Worm (Caenorhabditis elegans) whole organism, L4 larva: ENCODE data around the gene pgp-11.

Source experiments
- F49E8.2 ChIP-seq: sonication (generic microtip); optimal IDR thresholded peaks from 2 replicates; lab custom pipeline; 2016; ENCODE audit warnings: missing compliant biosample characterization, mild to moderate bottlenecking, missing genetic modification characterization, borderline replicate concordance
- T20F7.1 ChIP-seq: fragments of 200-800 bp; sonication (Bioruptor generic); optimal IDR thresholded peaks from 2 replicates; lab custom pipeline; 2018; ENCODE audit warnings: mild to moderate bottlenecking, missing genetic modification characterization, missing compliant biosample characterization
- T26A8.4 ChIP-seq: fragments of 200-800 bp; sonication (Bioruptor generic); IDR thresholded peaks from 2 replicates; pipeline ENCODE4 v1.3.6; 2022; ENCODE audit warnings: missing genetic modification characterization, missing compliant biosample characterization
- Y105C5A.15 ChIP-seq: fragments of 200-800 bp; sonication (Bioruptor generic); IDR thresholded peaks from 2 replicates; pipeline ENCODE4 v1.3.6; 2022; ENCODE audit warnings: missing genetic modification characterization, missing compliant biosample characterization
- Y5F2A.4 ChIP-seq: fragments of 200-800 bp; sonication (Bioruptor generic); optimal IDR thresholded peaks from 2 replicates; lab custom pipeline; 2018; ENCODE audit warnings: mild to moderate bottlenecking, missing genetic modification characterization, missing compliant biosample characterization
- Y75B8A.6 ChIP-seq: fragments of 200-800 bp; sonication (Bioruptor generic); IDR thresholded peaks from 2 replicates; pipeline ENCODE4 v1.3.6; 2022; ENCODE audit warnings: missing genetic modification reagents, missing genetic modification characterization, missing compliant biosample characterization
- ZK337.2 ChIP-seq: fragments of 200-800 bp; sonication (Bioruptor generic); IDR thresholded peaks from 2 replicates; pipeline ENCODE4 v1.3.6; 2022; ENCODE audit warnings: missing genetic modification reagents, missing genetic modification characterization, missing compliant biosample characterization
- aha-1 ChIP-seq: fragments of 150-350 bp; peaks from one replicate; lab custom pipeline; 2014; ENCODE audit warnings: missing biosample characterization, missing genetic modification characterization
- attf-4 ChIP-seq: sonication (generic microtip); optimal IDR thresholded peaks from 3 replicates; lab custom pipeline; 2017; ENCODE audit warnings: missing biosample characterization, missing genetic modification characterization
- ceh-20 ChIP-seq: fragments of 200-800 bp; sonication (Bioruptor generic); IDR thresholded peaks from 2 replicates; pipeline ENCODE4 v1.3.6; 2022; ENCODE audit warnings: missing genetic modification reagents, missing genetic modification characterization, missing compliant biosample characterization
- ceh-62 ChIP-seq: sonication (generic microtip); optimal IDR thresholded peaks from 2 replicates; lab custom pipeline; 2017; ENCODE audit warnings: missing biosample characterization, missing genetic modification characterization
- ceh-82 ChIP-seq: sonication (generic microtip); optimal IDR thresholded peaks from 2 replicates; lab custom pipeline; 2017; ENCODE audit warnings: missing biosample characterization, missing genetic modification characterization
- ces-1 ChIP-seq: fragments of 150-350 bp; sonication (generic microtip); optimal IDR thresholded peaks from 4 replicates; lab custom pipeline; 2014; ENCODE audit warnings: missing biosample characterization, missing genetic modification reagents, missing genetic modification characterization
- cey-2 ChIP-seq: sonication (generic microtip); optimal IDR thresholded peaks from 3 replicates; lab custom pipeline; 2017; ENCODE audit warnings: missing genetic modification characterization, mild to moderate bottlenecking, missing compliant biosample characterization, antibody characterized with exemption, borderline replicate concordance; ENCODE audit not compliant: insufficient read depth
- daf-19 ChIP-seq: fragments of 200-800 bp; sonication (Bioruptor generic); conservative IDR thresholded peaks from 2 replicates; pipeline ENCODE4 v1.3.6; 2022; ENCODE audit warnings: missing genetic modification characterization, missing compliant biosample characterization
- daf-8 ChIP-seq: fragments of 200-800 bp; sonication (Bioruptor generic); IDR thresholded peaks from 2 replicates; pipeline ENCODE4 v1.3.6; 2022; ENCODE audit warnings: missing genetic modification characterization, missing compliant biosample characterization
- dmd-6 ChIP-seq: fragments of 200-800 bp; sonication (Bioruptor generic); IDR thresholded peaks from 2 replicates; pipeline ENCODE4 v1.3.6; 2022; ENCODE audit warnings: missing genetic modification reagents, missing genetic modification characterization, missing compliant biosample characterization
- dmd-8 ChIP-seq: fragments of 200-800 bp; sonication (Bioruptor generic); IDR thresholded peaks from 2 replicates; pipeline ENCODE4 v1.3.6; 2022; ENCODE audit warnings: missing genetic modification characterization, missing compliant biosample characterization
- duxl-1 ChIP-seq: sonication (generic microtip); optimal IDR thresholded peaks from 2 replicates; lab custom pipeline; 2016; ENCODE audit warnings: mild to moderate bottlenecking, missing genetic modification characterization, moderate library complexity, missing compliant biosample characterization; ENCODE audit not compliant: poor library complexity
- dve-1 ChIP-seq: sonication (generic microtip); optimal IDR thresholded peaks from 2 replicates; lab custom pipeline; 2017; ENCODE audit warnings: antibody characterized with exemption, mild to moderate bottlenecking, missing genetic modification characterization, missing compliant biosample characterization; ENCODE audit not compliant: insufficient read depth
- egl-43 ChIP-seq: fragments of 200-800 bp; sonication (Bioruptor generic); IDR thresholded peaks from 2 replicates; pipeline ENCODE4 v1.3.6; 2022; ENCODE audit warnings: missing genetic modification reagents, missing genetic modification characterization, missing compliant biosample characterization
- fkh-10 ChIP-seq: fragments of 150-350 bp; optimal IDR thresholded peaks from 2 replicates; lab custom pipeline; 2014; ENCODE audit warnings: missing biosample characterization, missing genetic modification reagents, missing genetic modification characterization
- hif-1 ChIP-seq, 2 experiments: sonication (generic microtip); optimal IDR thresholded peaks; 2 replicates each; lab custom pipeline; 2016 to 2017; ENCODE audit warnings: missing compliant biosample characterization in 2 of 2, missing genetic modification characterization in 2 of 2, missing genetic modification reagents in 2 of 2, missing genotype in 2 of 2, mild to moderate bottlenecking in 1 of 2
- hlh-11 ChIP-seq: fragments of 200-800 bp; sonication (Bioruptor generic); optimal IDR thresholded peaks from 2 replicates; lab custom pipeline; 2018; ENCODE audit warnings: mild to moderate bottlenecking, missing genetic modification characterization, missing compliant biosample characterization
- hlh-30 ChIP-seq: sonication (generic microtip); optimal IDR thresholded peaks from 2 replicates; lab custom pipeline; 2017; ENCODE audit warnings: antibody characterized with exemption, mild to moderate bottlenecking, missing genetic modification characterization, missing compliant biosample characterization; ENCODE audit not compliant: insufficient read depth
- hmg-1.1 ChIP-seq: fragments of 200-800 bp; sonication (Bioruptor generic); IDR thresholded peaks from 2 replicates; pipeline ENCODE4 v1.3.6; 2022; ENCODE audit warnings: missing genetic modification reagents, missing genetic modification characterization, missing compliant biosample characterization
- lim-7 ChIP-seq: fragments of 200-800 bp; sonication (Bioruptor generic); IDR thresholded peaks from 2 replicates; pipeline ENCODE4 v1.3.6; 2022; ENCODE audit warnings: missing genetic modification characterization, missing compliant biosample characterization
- lin-29 ChIP-seq: fragments of 200-800 bp; sonication (Bioruptor generic); IDR thresholded peaks from 2 replicates; pipeline ENCODE4 v1.3.6; 2022; ENCODE audit warnings: missing genetic modification reagents, missing genetic modification characterization, missing compliant biosample characterization
- lin-38 ChIP-seq: fragments of 200-800 bp; sonication (Bioruptor generic); IDR thresholded peaks from 2 replicates; pipeline ENCODE4 v1.3.6; 2022; ENCODE audit warnings: missing genetic modification reagents, missing genetic modification characterization, missing compliant biosample characterization
- lsy-2 ChIP-seq, 2 experiments: fragments of 150-350 bp in 1 of 2; sonication (generic microtip) in 1 of 2; optimal IDR thresholded peaks; 2 replicates each; lab custom pipeline; 2014 to 2017; ENCODE audit warnings: missing biosample characterization in 2 of 2, missing genetic modification characterization in 2 of 2
- madf-9 ChIP-seq: fragments of 200-800 bp; sonication (Bioruptor generic); conservative IDR thresholded peaks from 2 replicates; pipeline ENCODE4 v1.3.6; 2022; ENCODE audit warnings: missing genetic modification reagents, missing genetic modification characterization, missing compliant biosample characterization
- mdt-29 ChIP-seq: fragments of 200-800 bp; sonication (Bioruptor generic); IDR thresholded peaks from 2 replicates; pipeline ENCODE4 v1.3.6; 2022; ENCODE audit warnings: missing genetic modification reagents, missing genetic modification characterization, missing compliant biosample characterization
- mes-2 ChIP-seq: sonication (generic microtip); optimal IDR thresholded peaks from 2 replicates; lab custom pipeline; 2016; ENCODE audit warnings: missing genotype, mild to moderate bottlenecking, missing genetic modification characterization, missing compliant biosample characterization; ENCODE audit not compliant: poor library complexity, severe bottlenecking
- mxl-3 ChIP-seq: fragments of 200-800 bp; sonication (Bioruptor generic); optimal IDR thresholded peaks from 2 replicates; lab custom pipeline; 2018; ENCODE audit warnings: mild to moderate bottlenecking, missing genetic modification characterization, missing compliant biosample characterization
- nhr-10 ChIP-seq: fragments of 150-350 bp; optimal IDR thresholded peaks from 2 replicates; lab custom pipeline; 2014; ENCODE audit warnings: missing biosample characterization, missing genetic modification characterization
- nhr-11 ChIP-seq: fragments of 150-350 bp; optimal IDR thresholded peaks from 2 replicates; lab custom pipeline; 2014; ENCODE audit warnings: missing biosample characterization, missing genetic modification characterization
- nhr-111 ChIP-seq: fragments of 200-800 bp; sonication (Bioruptor generic); optimal IDR thresholded peaks from 2 replicates; lab custom pipeline; 2018; ENCODE audit warnings: mild to moderate bottlenecking, missing genetic modification characterization, missing compliant biosample characterization
- nhr-237 ChIP-seq: sonication (generic microtip); optimal IDR thresholded peaks from 2 replicates; lab custom pipeline; 2017; ENCODE audit warnings: missing biosample characterization, missing genetic modification characterization
- nhr-25 ChIP-seq: sonication (generic microtip); optimal IDR thresholded peaks from 2 replicates; lab custom pipeline; 2017; ENCODE audit warnings: missing genetic modification characterization, mild to moderate bottlenecking, missing compliant biosample characterization, antibody characterized with exemption, moderate library complexity, borderline replicate concordance; ENCODE audit not compliant: insufficient read depth
- nhr-28 ChIP-seq: fragments of 150-350 bp; optimal IDR thresholded peaks from 2 replicates; lab custom pipeline; 2014; ENCODE audit warnings: missing biosample characterization, missing genetic modification characterization
- nhr-76 ChIP-seq: fragments of 150-350 bp; optimal IDR thresholded peaks from 2 replicates; lab custom pipeline; 2014; ENCODE audit warnings: missing biosample characterization, missing genetic modification characterization
- nhr-77 ChIP-seq: fragments of 150-350 bp; optimal IDR thresholded peaks from 2 replicates; lab custom pipeline; 2014; ENCODE audit warnings: missing biosample characterization, missing genetic modification characterization
- rbr-2 ChIP-seq: sonication (generic microtip); optimal IDR thresholded peaks from 2 replicates; lab custom pipeline; 2016; ENCODE audit warnings: missing genotype, missing genetic modification characterization, missing compliant biosample characterization
- skn-1 ChIP-seq: fragments of 150-350 bp; optimal IDR thresholded peaks from 2 replicates; lab custom pipeline; 2014; ENCODE audit warnings: missing biosample characterization, missing genetic modification characterization
- spr-1 ChIP-seq: sonication (generic microtip); optimal IDR thresholded peaks from 2 replicates; lab custom pipeline; 2016; ENCODE audit warnings: mild to moderate bottlenecking, missing genetic modification characterization, missing compliant biosample characterization
- unc-130 ChIP-seq: sonication (generic microtip); optimal IDR thresholded peaks from 2 replicates; lab custom pipeline; 2016; ENCODE audit warnings: missing genetic modification reagents, missing genetic modification characterization, missing compliant biosample characterization
- unc-39 ChIP-seq: sonication (generic microtip); optimal IDR thresholded peaks from 2 replicates; lab custom pipeline; 2017; ENCODE audit warnings: missing biosample characterization, missing genetic modification characterization
- zip-11 ChIP-seq: fragments of 200-800 bp; sonication (Bioruptor generic); IDR thresholded peaks from 2 replicates; pipeline ENCODE4 v1.3.6; 2022; ENCODE audit warnings: missing genetic modification characterization, missing compliant biosample characterization
- zip-2 ChIP-seq: fragments of 150-350 bp; optimal IDR thresholded peaks from 2 replicates; lab custom pipeline; 2014; ENCODE audit warnings: missing biosample characterization, missing genetic modification characterization

The pgp-11 gene

ce11 chrII:8016167-8016566, 12.1 kb upstream of the pgp-11 start (continued):
- TF ChIP-seq daf-19 (no peak), hmg-1.1 (GFP tag; lab: Robert Waterston, UW) (no peak), ceh-62 (no peak), attf-4 (tag; lab: Kevin White, UChicago) (no peak), daf-8 (no peak), zip-2 (tag; lab: Kevin White, UChicago) (no peak), madf-9 (GFP tag; lab: Robert Waterston, UW) (no peak; the same call in 1 of the 2 replicates), cey-2 (tag; lab: Kevin White, UChicago) (no peak), nhr-76 (no peak), nhr-28 (tag; lab: Kevin White, UChicago) (peak; percentile 70), mxl-3 (no peak), fkh-10 (no peak), dve-1 (tag; lab: Kevin White, UChicago) (peak; percentile 69), ceh-20 (GFP tag; lab: Robert Waterston, UW) (no peak), Y5F2A.4 (GFP tag; lab: Kevin White, UChicago) (no peak), mes-2 (tag; lab: Kevin White, UChicago) (peak; percentile 61), rbr-2 (no peak), lsy-2 (tag; optimal IDR thresholded peaks at IDR 0.05; lab: Kevin White, UChicago) (peak; percentile 22 to 41), mdt-29 (0 out of 2 replicates have a peak, but pooled peaks have one; percentile 27), lin-29 (GFP tag; lab: Robert Waterston, UW) (no peak), skn-1 (tag; lab: Kevin White, UChicago) (no peak), nhr-77 (peak; percentile 18), dmd-8 (GFP tag; lab: Robert Waterston, UW) (no peak), spr-1 (tag; lab: Kevin White, UChicago) (no peak)
- TF ChIP-seq, all 104 proteins: peak for 25

ce11 chrII:8015483-8015938, 11.5 kb upstream of the pgp-11 start:
- TF ChIP-seq zip-11, result no peak
- TF ChIP-seq ces-1 (GFP tag; lab: Kevin White, UChicago), result no peak
- TF ChIP-seq lin-38 (GFP tag; lab: Robert Waterston, UW), result peak; percentile 93
- no peak for TF ChIP-seq Y75B8A.6 (GFP tag; lab: Robert Waterston, UW)
- no peak for TF ChIP-seq T20F7.1 (GFP tag; lab: Kevin White, UChicago)
- TF ChIP-seq daf-8, result no peak
- TF ChIP-seq nhr-10 (tag; lab: Kevin White, UChicago), result no peak
- TF ChIP-seq dmd-6, result peak; percentile 48
- TF ChIP-seq Y5F2A.4 (GFP tag; lab: Kevin White, UChicago), result no peak
- no peak for TF ChIP-seq Y105C5A.15 (GFP tag; lab: Robert Waterston, UW)
- no peak for TF ChIP-seq ceh-82 (tag; lab: Kevin White, UChicago)
- peak; percentile 63 for TF ChIP-seq hlh-11 (tag; lab: Kevin White, UChicago)
- TF ChIP-seq nhr-77, result peak; percentile 12
- TF ChIP-seq ZK337.2 (GFP tag; lab: Robert Waterston, UW), result no peak
- no peak for TF ChIP-seq nhr-111
- no peak for TF ChIP-seq lim-7
- TF ChIP-seq egl-43 (GFP tag; lab: Robert Waterston, UW), result no peak
- TF ChIP-seq hif-1 (tag; optimal IDR thresholded peaks at IDR 0.05; lab: Kevin White, UChicago), result no peak
- TF ChIP-seq unc-130 (GFP tag; lab: Kevin White, UChicago), result peak; percentile 17
- TF ChIP-seq mes-2 (tag; lab: Kevin White, UChicago), result peak; percentile 4
- TF ChIP-seq nhr-237, result no peak
- TF ChIP-seq nhr-11 (tag; lab: Kevin White, UChicago), result peak; percentile 62
- no peak for TF ChIP-seq unc-39 (tag; lab: Kevin White, UChicago)
- no peak for TF ChIP-seq rbr-2
- TF ChIP-seq T26A8.4 (GFP tag; lab: Robert Waterston, UW), result no peak; the same call in 1 of the 2 replicates
- no peak for TF ChIP-seq duxl-1 (tag; lab: Kevin White, UChicago)
- no peak for TF ChIP-seq F49E8.2 (tag; lab: Kevin White, UChicago)
- TF ChIP-seq hlh-30 (tag; lab: Kevin White, UChicago), result peak; percentile 71
- peak; percentile 79 for TF ChIP-seq aha-1
- TF ChIP-seq zip-2 (tag; lab: Kevin White, UChicago), result no peak
- peak; percentile 42; the same call in 1 of the 2 replicates for TF ChIP-seq lin-29 (GFP tag; lab: Robert Waterston, UW)
- peak; percentile 20 for TF ChIP-seq nhr-25 (tag; lab: Kevin White, UChicago)
